Fruit fly (Drosophila melanogaster) whole organism, embryonic: Measurements from ENCODE around the gene Gyc89Da.

Experiments
- Adf1 ChIP-seq: fragments of 200-800 bp; sonication (Bioruptor generic); IDR thresholded peaks from 2 replicates; pipeline ENCODE4 v1.3.6; 2022; ENCODE audit warnings: missing biosample characterization, missing genetic modification characterization
- CG10147 ChIP-seq: fragments of 200-800 bp; sonication (Bioruptor generic); optimal IDR thresholded peaks from 2 replicates; lab custom pipeline; 2019; ENCODE audit warnings: missing biosample characterization, mild to moderate bottlenecking, missing genetic modification characterization, moderate library complexity
- CG10462 ChIP-seq: fragments of 200-800 bp; sonication (Bioruptor generic); optimal IDR thresholded peaks from 2 replicates; lab custom pipeline; 2016; ENCODE audit warnings: missing biosample characterization, missing genetic modification characterization
- CG11093 ChIP-seq: fragments of 200-800 bp; sonication (Bioruptor generic); IDR thresholded peaks from 3 replicates; pipeline ENCODE4 v1.3.6; 2022; ENCODE audit warnings: missing biosample characterization, missing genetic modification characterization
- CG11723 ChIP-seq: fragments of 200-800 bp; sonication (Bioruptor generic); optimal IDR thresholded peaks from 2 replicates; lab custom pipeline; 2017; ENCODE audit warnings: missing biosample characterization, mild to moderate bottlenecking, missing genetic modification characterization
- CG12104 ChIP-seq: fragments of 200-800 bp; sonication (Bioruptor generic); optimal IDR thresholded peaks from 3 replicates; lab custom pipeline; 2016; ENCODE audit warnings: missing biosample characterization, missing genetic modification characterization
- CG12155 ChIP-seq: fragments of 200-800 bp; sonication (Bioruptor generic); optimal IDR thresholded peaks from 3 replicates; lab custom pipeline; 2016; ENCODE audit warnings: missing biosample characterization, missing genetic modification characterization
- CG14014 ChIP-seq: fragments of 200-800 bp; sonication (Bioruptor generic); IDR thresholded peaks from 2 replicates; pipeline ENCODE4 v1.3.6; 2022; ENCODE audit warnings: missing biosample characterization, missing genetic modification characterization
- CG15269 ChIP-seq: fragments of 200-800 bp; sonication (Bioruptor generic); optimal IDR thresholded peaks from 2 replicates; lab custom pipeline; 2018; ENCODE audit warnings: missing biosample characterization, mild to moderate bottlenecking, missing genetic modification characterization, moderate library complexity
- CG15696 ChIP-seq: fragments of 200-800 bp; sonication (Bioruptor generic); optimal IDR thresholded peaks from 2 replicates; lab custom pipeline; 2019; ENCODE audit warnings: missing biosample characterization, mild to moderate bottlenecking, missing genetic modification characterization, moderate library complexity
- CG17802 ChIP-seq: fragments of 200-800 bp; sonication (Bioruptor generic); optimal IDR thresholded peaks from 2 replicates; lab custom pipeline; 2018; ENCODE audit warnings: missing biosample characterization, mild to moderate bottlenecking, missing genetic modification characterization, moderate library complexity
- CG2678 ChIP-seq: fragments of 200-800 bp; sonication (Bioruptor generic); optimal IDR thresholded peaks from 3 replicates; lab custom pipeline; 2019; ENCODE audit warnings: missing biosample characterization, mild to moderate bottlenecking, missing genetic modification characterization, moderate library complexity
- CG30403 ChIP-seq: fragments of 200-800 bp; sonication (Bioruptor generic); optimal IDR thresholded peaks from 3 replicates; lab custom pipeline; 2016; ENCODE audit warnings: missing biosample characterization, missing genetic modification characterization
- CG30431 ChIP-seq: fragments of 200-800 bp; sonication (Bioruptor generic); optimal IDR thresholded peaks from 2 replicates; lab custom pipeline; 2017; ENCODE audit warnings: missing biosample characterization, missing genetic modification characterization
- CG31224 ChIP-seq: fragments of 200-800 bp; sonication (Bioruptor generic); IDR thresholded peaks from 2 replicates; pipeline ENCODE4 v1.3.6; 2022; ENCODE audit warnings: missing biosample characterization, missing genetic modification characterization
- CG34376 ChIP-seq: fragments of 200-800 bp; sonication (Bioruptor generic); optimal IDR thresholded peaks from 2 replicates; lab custom pipeline; 2018; ENCODE audit warnings: missing biosample characterization, mild to moderate bottlenecking, missing genetic modification characterization
- CG42726 ChIP-seq: fragments of 200-800 bp; sonication (Bioruptor generic); IDR thresholded peaks from 2 replicates; pipeline ENCODE4 v1.3.6; 2022; ENCODE audit warnings: missing biosample characterization, missing genetic modification characterization; ENCODE audit not compliant: partially characterized antibody
- CG5245 ChIP-seq: fragments of 200-800 bp; sonication (Bioruptor generic); optimal IDR thresholded peaks from 3 replicates; lab custom pipeline; 2016; ENCODE audit warnings: missing biosample characterization, missing genetic modification characterization
- CG6683 ChIP-seq: fragments of 200-800 bp; sonication (Bioruptor generic); optimal IDR thresholded peaks from 2 replicates; lab custom pipeline; 2017; ENCODE audit warnings: missing biosample characterization, mild to moderate bottlenecking, missing genetic modification characterization, missing genetic modification reagents
- CG8388 ChIP-seq: fragments of 200-800 bp; sonication (Bioruptor generic); optimal IDR thresholded peaks from 2 replicates; lab custom pipeline; 2019; ENCODE audit warnings: missing biosample characterization, mild to moderate bottlenecking, missing genetic modification characterization, moderate library complexity
- CG9609 ChIP-seq: fragments of 200-800 bp; sonication (Bioruptor generic); optimal IDR thresholded peaks from 3 replicates; lab custom pipeline; 2016; ENCODE audit warnings: missing biosample characterization, missing genetic modification characterization
- CTCF ChIP-seq: fragments of 200-800 bp; sonication (Bioruptor generic); optimal IDR thresholded peaks from 2 replicates; lab custom pipeline; 2017; ENCODE audit warnings: missing biosample characterization, mild to moderate bottlenecking, missing genetic modification characterization, moderate library complexity
- Doc3 ChIP-seq: fragments of 200-800 bp; sonication (Bioruptor generic); IDR thresholded peaks from 3 replicates; pipeline ENCODE4 v1.3.6; 2022; ENCODE audit warnings: missing biosample characterization, missing genetic modification characterization; ENCODE audit not compliant: partially characterized antibody
- E2f1 ChIP-seq: fragments of 200-800 bp; sonication (Bioruptor generic); IDR thresholded peaks from 2 replicates; pipeline ENCODE4 v1.3.6; 2022; ENCODE audit warnings: missing biosample characterization, missing genetic modification characterization
- Gug ChIP-seq: fragments of 200-800 bp; sonication (Bioruptor generic); IDR thresholded peaks from 4 replicates; pipeline ENCODE4 v1.3.6; 2022; ENCODE audit warnings: missing biosample characterization, missing genetic modification characterization
- H15 ChIP-seq: fragments of 200-800 bp; sonication (Bioruptor generic); IDR thresholded peaks from 3 replicates; pipeline ENCODE4 v1.3.6; 2022; ENCODE audit warnings: missing biosample characterization, missing genetic modification characterization
- H2.0 ChIP-seq: fragments of 200-800 bp; sonication (Bioruptor generic); IDR thresholded peaks from 2 replicates; pipeline ENCODE4 v1.3.6; 2022; ENCODE audit warnings: missing biosample characterization, missing genetic modification characterization
- MESR4 ChIP-seq: fragments of 200-800 bp; sonication (Bioruptor generic); optimal IDR thresholded peaks from 2 replicates; lab custom pipeline; 2018; ENCODE audit warnings: missing biosample characterization, mild to moderate bottlenecking, missing genetic modification characterization, moderate library complexity
- NK7.1 ChIP-seq: fragments of 200-800 bp; sonication (Bioruptor generic); optimal IDR thresholded peaks from 3 replicates; lab custom pipeline; 2016; ENCODE audit warnings: missing biosample characterization, missing genetic modification characterization
- Neu2 ChIP-seq: fragments of 200-800 bp; sonication (Bioruptor generic); optimal IDR thresholded peaks from 3 replicates; lab custom pipeline; 2016; ENCODE audit warnings: missing biosample characterization, missing genetic modification characterization, borderline replicate concordance
- Poxn ChIP-seq: fragments of 200-800 bp; sonication (Bioruptor generic); IDR thresholded peaks from 2 replicates; pipeline ENCODE4 v1.3.6; 2022; ENCODE audit warnings: missing biosample characterization, missing genetic modification characterization
- Six4 ChIP-seq: fragments of 200-800 bp; sonication (Bioruptor generic); optimal IDR thresholded peaks from 2 replicates; lab custom pipeline; 2016; ENCODE audit warnings: missing biosample characterization, missing genetic modification characterization
- Tbp ChIP-seq: fragments of >200 bp; optimal IDR thresholded peaks from 2 replicates; lab custom pipeline; 2018; ENCODE audit warnings: missing biosample characterization, missing genetic modification characterization
- Trl ChIP-seq, 3 experiments: fragments of >200 bp in 2 of 3; fragments of 200-800 bp in 1 of 3; sonication (Bioruptor generic) in 1 of 3; optimal IDR thresholded peaks; 2 replicates in 1 of 3; 3 replicates in 2 of 3; lab custom pipeline; 2016 to 2017; ENCODE audit warnings: missing biosample characterization in 1 of 3, missing genetic modification characterization in 1 of 3
- aop ChIP-seq: fragments of 200-800 bp; sonication (Bioruptor generic); IDR thresholded peaks from 2 replicates; pipeline ENCODE4 v1.3.6; 2022; ENCODE audit warnings: missing biosample characterization, missing genetic modification characterization
- br ChIP-seq: fragments of >200 bp; optimal IDR thresholded peaks from 2 replicates; lab custom pipeline; 2017
- crc ChIP-seq: fragments of 200-800 bp; sonication (Bioruptor generic); optimal IDR thresholded peaks from 2 replicates; lab custom pipeline; 2016; ENCODE audit warnings: missing biosample characterization, missing genetic modification characterization
- danr ChIP-seq: fragments of 200-800 bp; sonication (Bioruptor generic); IDR thresholded peaks from 2 replicates; pipeline ENCODE4 v1.3.6; 2022; ENCODE audit warnings: missing biosample characterization, missing genetic modification characterization
- dpn ChIP-seq, 2 experiments: fragments of 200-800 bp; sonication (Bioruptor generic); optimal IDR thresholded peaks; 3 replicates each; lab custom pipeline; 2016; ENCODE audit warnings: missing biosample characterization in 2 of 2, missing genetic modification characterization in 2 of 2
- esg ChIP-seq: fragments of 200-800 bp; sonication (Bioruptor generic); conservative IDR thresholded peaks from 2 replicates; pipeline ENCODE4 v1.3.6; 2022; ENCODE audit warnings: missing biosample characterization, missing genetic modification characterization
- fd3F ChIP-seq: fragments of 200-800 bp; sonication (Bioruptor generic); optimal IDR thresholded peaks from 2 replicates; lab custom pipeline; 2018; ENCODE audit warnings: missing biosample characterization, mild to moderate bottlenecking, missing genetic modification characterization, moderate library complexity
- fd64A ChIP-seq: fragments of 200-800 bp; sonication (Bioruptor generic); optimal IDR thresholded peaks from 3 replicates; lab custom pipeline; 2018; ENCODE audit warnings: missing biosample characterization, mild to moderate bottlenecking, missing genetic modification characterization
- gcm ChIP-seq: fragments of 200-800 bp; sonication (Bioruptor generic); optimal IDR thresholded peaks from 2 replicates; lab custom pipeline; 2019; ENCODE audit warnings: missing biosample characterization, mild to moderate bottlenecking, missing genetic modification characterization, moderate library complexity
- hth ChIP-seq: fragments of >200 bp; optimal IDR thresholded peaks from 2 replicates; lab custom pipeline; 2017; ENCODE audit warnings: inconsistent platforms
- ken ChIP-seq: fragments of 200-800 bp; sonication (Bioruptor generic); IDR thresholded peaks from 3 replicates; pipeline ENCODE4 v1.3.6; 2022; ENCODE audit warnings: missing biosample characterization, missing genetic modification characterization
- luna ChIP-seq: fragments of 200-800 bp; sonication (Bioruptor generic); optimal IDR thresholded peaks from 2 replicates; lab custom pipeline; 2016; ENCODE audit warnings: missing biosample characterization, missing genetic modification characterization
- otp ChIP-seq: fragments of 200-800 bp; sonication (Bioruptor generic); IDR thresholded peaks from 3 replicates; pipeline ENCODE4, ENCODE4 v1.3.6; 2022; ENCODE audit warnings: missing biosample characterization, missing genetic modification characterization
- repo ChIP-seq: fragments of 200-800 bp; sonication (Bioruptor generic); optimal IDR thresholded peaks from 2 replicates; lab custom pipeline; 2016; ENCODE audit warnings: missing biosample characterization, missing genetic modification characterization
- run ChIP-seq: fragments of 200-800 bp; sonication (Bioruptor generic); optimal IDR thresholded peaks from 3 replicates; lab custom pipeline; 2018; ENCODE audit warnings: missing biosample characterization, mild to moderate bottlenecking, missing genetic modification characterization
- sc ChIP-seq, 3 experiments: fragments of >200 bp in 2 of 3; fragments of 200-800 bp in 1 of 3; sonication (Bioruptor generic) in 1 of 3; optimal IDR thresholded peaks; 2 replicates in 2 of 3; 3 replicates in 1 of 3; lab custom pipeline; 2017; ENCODE audit warnings: mild to moderate bottlenecking in 1 of 3, missing biosample characterization in 1 of 3, missing genetic modification characterization in 1 of 3, missing genetic modification reagents in 1 of 3
- sisA ChIP-seq: fragments of 200-800 bp; sonication (Bioruptor generic); IDR thresholded peaks from 2 replicates; pipeline ENCODE4 v1.3.6; 2022; ENCODE audit warnings: missing biosample characterization, missing genetic modification characterization
- tap ChIP-seq: fragments of 200-800 bp; optimal IDR thresholded peaks from 3 replicates; lab custom pipeline; 2019; ENCODE audit warnings: missing biosample characterization, mild to moderate bottlenecking, missing genetic modification characterization, moderate library complexity
- tx ChIP-seq: fragments of 200-800 bp; sonication (Bioruptor generic); optimal IDR thresholded peaks from 2 replicates; lab custom pipeline; 2016; ENCODE audit warnings: missing biosample characterization, missing genetic modification characterization

Gene Gyc89Da

DNA sequence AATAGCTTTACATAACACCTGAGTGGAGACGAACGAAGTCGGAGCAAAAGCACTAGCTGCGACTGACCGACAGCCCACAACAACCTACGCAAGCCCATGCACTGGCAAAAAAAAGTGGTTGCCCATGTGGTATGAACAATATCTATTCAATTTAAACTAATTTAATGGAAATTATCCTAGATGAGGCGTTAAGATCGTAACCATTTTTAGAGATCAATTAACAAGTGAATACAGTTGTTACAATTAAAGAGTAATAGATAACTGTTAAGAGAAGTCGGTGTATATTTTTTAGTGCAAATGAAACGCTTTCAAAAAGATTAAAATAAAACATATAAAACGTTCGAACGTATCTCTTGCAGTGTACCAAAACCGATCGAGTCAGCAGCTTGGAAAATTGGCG is 23.8 kb downstream of the Gyc89Da start (continued):
- no peak for TF ChIP-seq CG34376 (GFP tag; lab: Kevin White, UChicago)
- TF ChIP-seq Six4 (GFP tag; lab: Kevin White, UChicago): no peak
- no peak for TF ChIP-seq CG14014
- peak; percentile 58 for TF ChIP-seq gcm
- no peak for TF ChIP-seq Adf1 (GFP tag; lab: Robert Waterston, UW)
- TF ChIP-seq CG15696 (tag; lab: Kevin White, UChicago): no peak
- TF ChIP-seq esg (GFP tag; lab: Robert Waterston, UW): no peak
- no peak for TF ChIP-seq CG5245
- TF ChIP-seq E2f1 (GFP tag; lab: Robert Waterston, UW): no peak
- TF ChIP-seq luna (GFP tag; lab: Kevin White, UChicago): no peak
- no peak for TF ChIP-seq ken
- no peak for TF ChIP-seq Gug (GFP tag; lab: Robert Waterston, UW)
- TF ChIP-seq CG8388: peak; percentile 63
- peak; percentile 61 for TF ChIP-seq tap
- TF ChIP-seq sc (optimal IDR thresholded peaks at IDR 0.05; lab: Kevin White, UChicago): no peak
- no peak for TF ChIP-seq sc (GFP tag; optimal IDR thresholded peaks at IDR 0.05; lab: Kevin White, UChicago)
- no peak for TF ChIP-seq CG17802 (tag; lab: Kevin White, UChicago)
- no peak for TF ChIP-seq CG42726 (GFP tag; lab: Robert Waterston, UW)
- TF ChIP-seq H15 (GFP tag; lab: Robert Waterston, UW): peak; percentile 75
- no peak for TF ChIP-seq fd3F (GFP tag; lab: Kevin White, UChicago)
- no peak for TF ChIP-seq MESR4 (GFP tag; lab: Kevin White, UChicago)
- no peak for TF ChIP-seq CG10147
- TF ChIP-seq CG9609 (GFP tag; lab: Kevin White, UChicago): no peak
- TF ChIP-seq CG2678: no peak
- TF ChIP-seq CG30431 (GFP tag; lab: Kevin White, UChicago): no peak
- TF ChIP-seq hth (lab: Kevin White, UChicago): no peak
- TF ChIP-seq Trl (optimal IDR thresholded peaks at IDR 0.05; lab: Kevin White, UChicago): no peak
- no peak for TF ChIP-seq Trl (GFP tag; optimal IDR thresholded peaks at IDR 0.05; lab: Kevin White, UChicago)
- no peak for TF ChIP-seq tx (GFP tag; lab: Kevin White, UChicago)
- no peak for TF ChIP-seq fd64A (GFP tag; lab: Kevin White, UChicago)
- TF ChIP-seq danr (GFP tag; lab: Robert Waterston, UW): no peak
- TF ChIP-seq CG30403 (GFP tag; lab: Kevin White, UChicago): peak; percentile 46
- no peak for TF ChIP-seq dpn (GFP tag; optimal IDR thresholded peaks at IDR 0.05; lab: Kevin White, UChicago)
- peak; percentile 27 for TF ChIP-seq run
- TF ChIP-seq CG11723 (GFP tag; lab: Kevin White, UChicago): peak; percentile 50
- 0 out of 3 replicates have a peak, but pooled peaks have one; percentile 22 for TF ChIP-seq otp (GFP tag; lab: Robert Waterston, UW)
- TF ChIP-seq aop (GFP tag; lab: Robert Waterston, UW): no peak
- TF ChIP-seq CG12155: no peak
- TF ChIP-seq CG31224 (GFP tag; lab: Robert Waterston, UW): no peak
- TF ChIP-seq Tbp (GFP tag; lab: Kevin White, UChicago): no peak
- TF ChIP-seq Doc3 (GFP tag; lab: Robert Waterston, UW): no peak
- no peak for TF ChIP-seq Neu2 (GFP tag; lab: Kevin White, UChicago)
- no peak for TF ChIP-seq CG10462 (GFP tag; lab: Kevin White, UChicago)
- TF ChIP-seq repo (GFP tag; lab: Kevin White, UChicago): no peak
- TF ChIP-seq CTCF: no peak
- no peak for TF ChIP-seq crc (GFP tag; lab: Kevin White, UChicago)
- TF ChIP-seq CG15269 (tag; lab: Kevin White, UChicago): no peak
- no peak for TF ChIP-seq Poxn (GFP tag; lab: Robert Waterston, UW)
- TF ChIP-seq NK7.1 (GFP tag; lab: Kevin White, UChicago): no peak
- TF ChIP-seq H2.0 (GFP tag; lab: Robert Waterston, UW): no peak
- TF ChIP-seq br (lab: Kevin White, UChicago): no peak
- TF ChIP-seq sisA (GFP tag; lab: Robert Waterston, UW): peak; percentile 36
- peak; percentile 11 for TF ChIP-seq CG12104 (GFP tag; lab: Kevin White, UChicago)
- TF ChIP-seq CG6683 (GFP tag; lab: Kevin White, UChicago): no peak
- TF ChIP-seq CG11093: 0 out of 3 replicates have a peak, but pooled peaks have one; percentile 42
